Fruit fly (Drosophila melanogaster) whole organism, adult: Measurements from ENCODE around the gene CG17931.

Experiments used
- CG11617 ChIP-seq: fragments of 200-800 bp; sonication (Bioruptor generic); optimal IDR thresholded peaks from 2 replicates; lab custom pipeline; 2017; ENCODE audit warnings: mild to moderate bottlenecking, missing biosample characterization, missing genetic modification reagents, missing genetic modification characterization
- CG12768 ChIP-seq: fragments of 200-800 bp; sonication (Bioruptor generic); optimal IDR thresholded peaks from 2 replicates; lab custom pipeline; 2017; ENCODE audit warnings: missing biosample characterization, missing genetic modification characterization, mild to moderate bottlenecking, moderate library complexity, missing genetic modification reagents
- CG14711 ChIP-seq: fragments of 200-800 bp; sonication (Bioruptor generic); optimal IDR thresholded peaks from 2 replicates; lab custom pipeline; 2018; ENCODE audit warnings: missing biosample characterization, mild to moderate bottlenecking, missing genetic modification characterization, moderate library complexity
- CG1620 ChIP-seq: fragments of 200-800 bp; sonication (Bioruptor generic); optimal IDR thresholded peaks from 2 replicates; lab custom pipeline; 2016; ENCODE audit warnings: missing biosample characterization, missing genetic modification characterization
- CG33017 ChIP-seq: fragments of 200-800 bp; sonication (Bioruptor generic); optimal IDR thresholded peaks from 2 replicates; lab custom pipeline; 2018; ENCODE audit warnings: missing biosample characterization, mild to moderate bottlenecking, missing genetic modification characterization, moderate library complexity
- CG5204 ChIP-seq: fragments of 200-800 bp; sonication (Bioruptor generic); optimal IDR thresholded peaks from 2 replicates; lab custom pipeline; 2016; ENCODE audit warnings: missing biosample characterization, missing genetic modification characterization
- CG7045 ChIP-seq: fragments of 200-800 bp; sonication (Bioruptor generic); optimal IDR thresholded peaks from 2 replicates; lab custom pipeline; 2017; ENCODE audit warnings: missing biosample characterization, mild to moderate bottlenecking, missing genetic modification characterization
- CG7101 ChIP-seq: fragments of 200-800 bp; sonication (Bioruptor generic); optimal IDR thresholded peaks from 2 replicates; lab custom pipeline; 2018; ENCODE audit warnings: missing biosample characterization, mild to moderate bottlenecking, missing genetic modification characterization, moderate library complexity
- Clk ChIP-seq: fragments of 200-800 bp; sonication (Bioruptor generic); optimal IDR thresholded peaks from 2 replicates; lab custom pipeline; 2017; ENCODE audit warnings: missing biosample characterization, missing genetic modification characterization
- Crg-1 ChIP-seq: fragments of 200-800 bp; sonication (Bioruptor generic); optimal IDR thresholded peaks from 2 replicates; lab custom pipeline; 2016; ENCODE audit warnings: missing biosample characterization, missing genetic modification characterization
- Hr96 ChIP-seq: fragments of 200-800 bp; sonication (Bioruptor generic); optimal IDR thresholded peaks from 2 replicates; lab custom pipeline; 2016; ENCODE audit warnings: missing biosample characterization, missing genetic modification characterization
- Mnt ChIP-seq: fragments of 200-800 bp; sonication (Bioruptor generic); optimal IDR thresholded peaks from 2 replicates; lab custom pipeline; 2016; ENCODE audit warnings: missing biosample characterization, mild to moderate bottlenecking, missing genetic modification characterization
- bab1 ChIP-seq: fragments of 200-800 bp; sonication (Bioruptor generic); optimal IDR thresholded peaks from 3 replicates; lab custom pipeline; 2019; ENCODE audit warnings: missing biosample characterization, mild to moderate bottlenecking, missing genetic modification characterization, moderate library complexity
- cic ChIP-seq: fragments of 200-800 bp; sonication (Bioruptor generic); optimal IDR thresholded peaks from 2 replicates; lab custom pipeline; 2017; ENCODE audit warnings: missing biosample characterization, mild to moderate bottlenecking, missing genetic modification characterization, moderate library complexity
- cnc ChIP-seq, 2 experiments: fragments of >200 bp; optimal IDR thresholded peaks; 2 replicates each; lab custom pipeline; 2017
- kay ChIP-seq: fragments of 200-800 bp; sonication (Bioruptor generic); peaks from one replicate; lab custom pipeline; 2016; ENCODE audit warnings: missing biosample characterization, missing genetic modification characterization, borderline replicate concordance
- ovo ChIP-seq: fragments of 200-800 bp; sonication (Bioruptor generic); optimal IDR thresholded peaks from 2 replicates; lab custom pipeline; 2016; ENCODE audit warnings: missing biosample characterization, missing genetic modification characterization
- pad ChIP-seq: fragments of 200-800 bp; sonication (Bioruptor generic); optimal IDR thresholded peaks from 3 replicates; lab custom pipeline; 2017; ENCODE audit warnings: missing biosample characterization, missing genetic modification characterization, mild to moderate bottlenecking, moderate library complexity, missing genetic modification reagents
- tj ChIP-seq: fragments of 200-800 bp; sonication (Bioruptor generic); optimal IDR thresholded peaks from 3 replicates; lab custom pipeline; 2017; ENCODE audit warnings: missing biosample characterization, mild to moderate bottlenecking, missing genetic modification characterization, moderate library complexity
- toe ChIP-seq: fragments of 200-800 bp; sonication (Bioruptor generic); optimal IDR thresholded peaks from 2 replicates; lab custom pipeline; 2016; ENCODE audit warnings: missing biosample characterization, missing genetic modification characterization

The CG17931 gene

dm6 chr3R:16394531-16394930 lies 35.3 kb upstream of the CG17931 start:
- TF ChIP-seq toe (no peak), kay (GFP tag; lab: Kevin White, UChicago) (no peak), cnc (optimal IDR thresholded peaks at IDR 0.05; lab: Kevin White, UChicago) (no peak), Crg-1 (GFP tag; lab: Kevin White, UChicago) (no peak), cic (GFP tag; lab: Kevin White, UChicago) (no peak), CG7045 (GFP tag; lab: Kevin White, UChicago) (no peak), CG33017 (tag; lab: Kevin White, UChicago) (no peak), tj (GFP tag; lab: Kevin White, UChicago) (no peak), Clk (GFP tag; lab: Kevin White, UChicago) (no peak), CG12768 (no peak), pad (GFP tag; lab: Kevin White, UChicago) (no peak), CG5204 (GFP tag; lab: Kevin White, UChicago) (no peak), ovo (GFP tag; lab: Kevin White, UChicago) (no peak), CG1620 (no peak), bab1 (no peak), CG7101 (tag; lab: Kevin White, UChicago) (no peak)

dm6 chr3R:16389117-16389516 lies 29.9 kb upstream of the CG17931 start:
- no peak for TF ChIP-seq toe
- TF ChIP-seq CG5204 (GFP tag; lab: Kevin White, UChicago), result no peak
- no peak for TF ChIP-seq bab1
- no peak for TF ChIP-seq pad (GFP tag; lab: Kevin White, UChicago)
- TF ChIP-seq CG33017 (tag; lab: Kevin White, UChicago), result no peak
- no peak for TF ChIP-seq CG1620
- TF ChIP-seq ovo (GFP tag; lab: Kevin White, UChicago), result no peak
- no peak for TF ChIP-seq Crg-1 (GFP tag; lab: Kevin White, UChicago)
- no peak for TF ChIP-seq kay (GFP tag; lab: Kevin White, UChicago)
- TF ChIP-seq Hr96 (GFP tag; lab: Kevin White, UChicago), result no peak
- TF ChIP-seq tj (GFP tag; lab: Kevin White, UChicago), result no peak
- no peak for TF ChIP-seq Mnt (GFP tag; lab: Kevin White, UChicago)
- TF ChIP-seq CG14711 (tag; lab: Kevin White, UChicago), result no peak
- TF ChIP-seq CG12768, result no peak
- TF ChIP-seq CG7045 (GFP tag; lab: Kevin White, UChicago), result no peak
- TF ChIP-seq CG7101 (tag; lab: Kevin White, UChicago), result no peak
- TF ChIP-seq Clk (GFP tag; lab: Kevin White, UChicago), result no peak
- no peak for TF ChIP-seq cic (GFP tag; lab: Kevin White, UChicago)
- no peak for TF ChIP-seq cnc (optimal IDR thresholded peaks at IDR 0.05; lab: Kevin White, UChicago)
- TF ChIP-seq CG11617 (GFP tag; lab: Kevin White, UChicago), result no peak

- TF ChIP-seq Hr96 (GFP tag; lab: Kevin White, UChicago) (no peak), bab1 (no peak), cic (GFP tag; lab: Kevin White, UChicago) (no peak), pad (GFP tag; lab: Kevin White, UChicago) (no peak), Mnt (GFP tag; lab: Kevin White, UChicago) (no peak), CG1620 (no peak), CG33017 (tag; lab: Kevin White, UChicago) (no peak), cnc (optimal IDR thresholded peaks at IDR 0.05; lab: Kevin White, UChicago) (no peak), kay (GFP tag; lab: Kevin White, UChicago) (no peak), Crg-1 (GFP tag; lab: Kevin White, UChicago) (no peak), CG5204 (GFP tag; lab: Kevin White, UChicago) (no peak), Clk (GFP tag; lab: Kevin White, UChicago) (no peak), toe (no peak), tj (GFP tag; lab: Kevin White, UChicago) (no peak), CG14711 (tag; lab: Kevin White, UChicago) (no peak)
These were observed 27.8 kb upstream of the CG17931 start for dm6 chr3R:16387039-16387438.

dm6 chr3R:16385586-16385985 lies 26.3 kb upstream of the CG17931 start:
- TF ChIP-seq cic (GFP tag; lab: Kevin White, UChicago) (no peak), CG1620 (no peak), toe (no peak), CG11617 (GFP tag; lab: Kevin White, UChicago) (no peak), Mnt (GFP tag; lab: Kevin White, UChicago) (no peak), cnc (optimal IDR thresholded peaks at IDR 0.05; lab: Kevin White, UChicago) (no peak), Crg-1 (GFP tag; lab: Kevin White, UChicago) (no peak), Hr96 (GFP tag; lab: Kevin White, UChicago) (no peak), kay (GFP tag; lab: Kevin White, UChicago) (no peak), pad (GFP tag; lab: Kevin White, UChicago) (no peak), CG7045 (GFP tag; lab: Kevin White, UChicago) (no peak), ovo (GFP tag; lab: Kevin White, UChicago) (no peak), tj (GFP tag; lab: Kevin White, UChicago) (no peak), CG12768 (no peak), CG14711 (tag; lab: Kevin White, UChicago) (no peak), Clk (GFP tag; lab: Kevin White, UChicago) (no peak), CG7101 (tag; lab: Kevin White, UChicago) (no peak)

dm6 chr3R:16374101-16374500 lies 14.8 kb upstream of the CG17931 start:
- TF ChIP-seq Clk (GFP tag; lab: Kevin White, UChicago) (no peak), CG5204 (GFP tag; lab: Kevin White, UChicago) (no peak), bab1 (no peak), pad (GFP tag; lab: Kevin White, UChicago) (no peak), CG33017 (tag; lab: Kevin White, UChicago) (no peak), CG11617 (GFP tag; lab: Kevin White, UChicago) (no peak), CG7045 (GFP tag; lab: Kevin White, UChicago) (no peak), ovo (GFP tag; lab: Kevin White, UChicago) (no peak), cnc (optimal IDR thresholded peaks at IDR 0.05; lab: Kevin White, UChicago) (no peak), CG1620 (no peak)
